Fruit fly (Drosophila melanogaster) Kc167 (cell line): ENCODE data around the gene CG31551.

Experiments
- Myc ChIP-seq: fragments of >200 bp; optimal IDR thresholded peaks from 2 replicates; lab custom pipeline; 2017; ENCODE audit warnings: missing external identifiers
- Sin3A ChIP-seq: fragments of >200 bp; optimal IDR thresholded peaks from 2 replicates; lab custom pipeline; 2018; ENCODE audit warnings: missing external identifiers
- h ChIP-seq: fragments of >200 bp; optimal IDR thresholded peaks from 3 replicates; lab custom pipeline; 2018; ENCODE audit warnings: missing external identifiers
- insv ChIP-seq: fragments of >200 bp; optimal IDR thresholded peaks from 3 replicates; lab custom pipeline; 2018; ENCODE audit warnings: missing external identifiers
- psq ChIP-seq: fragments of >200 bp; optimal IDR thresholded peaks from 2 replicates; lab custom pipeline; 2017; ENCODE audit warnings: missing external identifiers
- ttk ChIP-seq: sonication (Bioruptor generic); optimal IDR thresholded peaks from 2 replicates; lab custom pipeline; 2017; ENCODE audit warnings: missing external identifiers

Gene CG31551

dm6 chr3R:5624115-5624878 lies 3.4 kb upstream of the CG31551 start, which contains the start of the genes Dph4, Spec2 and RpL13A:
Gene Dph4 (minus strand): TSS chr3R:5624125.
Gene Spec2 (minus strand): TSS chr3R:5624125.
Gene RpL13A (plus strand): TSS chr3R:5624474.
- no peak for TF ChIP-seq insv
- no peak for TF ChIP-seq Myc
- TF ChIP-seq h = no peak
- no peak for TF ChIP-seq Sin3A (lab: Kevin White, UChicago)
- TF ChIP-seq psq (lab: Kevin White, UChicago) = no peak
- TF ChIP-seq ttk (lab: Kevin White, UChicago) = no peak

- TF ChIP-seq ttk (lab: Kevin White, UChicago) (no peak), Sin3A (lab: Kevin White, UChicago) (no peak), h (no peak), psq (lab: Kevin White, UChicago) (no peak), insv (no peak), Myc (no peak)
Measured at dm6 chr3R:5632182-5632581, 4.5 kb downstream of the CG31551 start, which contains the start of gene CG31549. Gene CG31549 (plus strand): TSS chr3R:5632192.

- TF ChIP-seq h = no peak
- no peak for TF ChIP-seq ttk (lab: Kevin White, UChicago)
- TF ChIP-seq Myc = no peak
- no peak for TF ChIP-seq Sin3A (lab: Kevin White, UChicago)
- no peak for TF ChIP-seq psq (lab: Kevin White, UChicago)
- TF ChIP-seq insv = no peak
Measured at dm6 chr3R:5633437-5633836, 5.8 kb downstream of the CG31551 start, which contains the start of gene CG12171. Gene CG12171 (plus strand): TSS chr3R:5633627.

- TF ChIP-seq Sin3A (lab: Kevin White, UChicago) = no peak
- TF ChIP-seq psq (lab: Kevin White, UChicago) = no peak
- TF ChIP-seq insv = no peak
Measured at dm6 chr3R:5635524-5635923, 7.9 kb downstream of the CG31551 start, which contains the start of gene CG31546. Gene CG31546 (minus strand): TSS chr3R:5635624.

dm6 chr3R:5636519-5637430 lies 9.1 kb downstream of the CG31551 start, which contains the start of the genes CG31548 and CG12170:
Gene CG31548 (minus strand): TSS chr3R:5636852.
Gene CG12170 (plus strand): TSS chr3R:5637234.
- TF ChIP-seq psq (lab: Kevin White, UChicago) (no peak), ttk (lab: Kevin White, UChicago) (no peak), h (no peak), Myc (no peak), Sin3A (lab: Kevin White, UChicago) (no peak), insv (no peak)

dm6 chr3R:5643421-5643820 lies 15.8 kb downstream of the CG31551 start:
- TF ChIP-seq h = no peak
- TF ChIP-seq Myc = no peak
- no peak for TF ChIP-seq psq (lab: Kevin White, UChicago)
- TF ChIP-seq ttk (lab: Kevin White, UChicago) = no peak
- no peak for TF ChIP-seq insv
- TF ChIP-seq Sin3A (lab: Kevin White, UChicago) = no peak

dm6 chr3R:5647705-5648568 lies 20.3 kb downstream of the CG31551 start:
- TF ChIP-seq h (no peak), psq (lab: Kevin White, UChicago) (no peak), insv (no peak), Sin3A (lab: Kevin White, UChicago) (no peak), ttk (lab: Kevin White, UChicago) (no peak), Myc (no peak)

- TF ChIP-seq h (no peak), insv (no peak), Myc (no peak), psq (lab: Kevin White, UChicago) (no peak), Sin3A (lab: Kevin White, UChicago) (no peak), ttk (lab: Kevin White, UChicago) (no peak)
Measured at dm6 chr3R:5648569-5649476, 21.2 kb downstream of the CG31551 start, which contains the start of the genes MTA1-like and Sec23. Gene MTA1-like (minus strand): TSS chr3R:5648738. Gene Sec23 (plus strand): TSS chr3R:5649065.

- no peak for TF ChIP-seq insv
- no peak for TF ChIP-seq psq (lab: Kevin White, UChicago)
- TF ChIP-seq Myc = no peak
- TF ChIP-seq Sin3A (lab: Kevin White, UChicago) = no peak
- no peak for TF ChIP-seq h
- peak; percentile 77 for TF ChIP-seq ttk (lab: Kevin White, UChicago)
Measured at dm6 chr3R:5649903-5650302, 22.3 kb downstream of the CG31551 start.

dm6 chr3R:5653887-5654286 lies 26.2 kb downstream of the CG31551 start:
- TF ChIP-seq Sin3A (lab: Kevin White, UChicago) (no peak), insv (no peak), psq (lab: Kevin White, UChicago) (no peak), Myc (no peak), h (no peak), ttk (lab: Kevin White, UChicago) (no peak)
